Fruit fly (Drosophila melanogaster): ENCODE measurements around the gene CG42449.

- TF ChIP-seq Sox14 (GFP tag; optimal IDR thresholded peaks at IDR 0.05) (no peak), Lpt (GFP tag; optimal IDR thresholded peaks at IDR 0.05) (no peak), vri (GFP tag; optimal IDR thresholded peaks at IDR 0.05) (no peak), Gug (GFP tag; IDR thresholded peaks at IDR 0.05) (no peak), dsx (GFP tag; optimal IDR thresholded peaks at IDR 0.05; ENCODE audit: poor library complexity, severe bottlenecking) (no peak), Blimp-1 (GFP tag; optimal IDR thresholded peaks at IDR 0.05) (no peak), Ets21C (GFP tag; optimal IDR thresholded peaks at IDR 0.05) (no peak), CG6808 (GFP tag; optimal IDR thresholded peaks at IDR 0.05) (no peak), salr (GFP tag; optimal IDR thresholded peaks at IDR 0.05) (peak in 1 of 2 experiments; percentile 20), cyc (GFP tag; optimal IDR thresholded peaks at IDR 0.05) (peak; percentile 28), Hr38 (GFP tag; optimal IDR thresholded peaks at IDR 0.05) (no peak)
Observed at dm6 chrX:5639083-5639482, 44.0 kb upstream of the CG42449 start.
